Worm (Caenorhabditis elegans): Measurements from ENCODE around the gene oac-57.

DNA sequence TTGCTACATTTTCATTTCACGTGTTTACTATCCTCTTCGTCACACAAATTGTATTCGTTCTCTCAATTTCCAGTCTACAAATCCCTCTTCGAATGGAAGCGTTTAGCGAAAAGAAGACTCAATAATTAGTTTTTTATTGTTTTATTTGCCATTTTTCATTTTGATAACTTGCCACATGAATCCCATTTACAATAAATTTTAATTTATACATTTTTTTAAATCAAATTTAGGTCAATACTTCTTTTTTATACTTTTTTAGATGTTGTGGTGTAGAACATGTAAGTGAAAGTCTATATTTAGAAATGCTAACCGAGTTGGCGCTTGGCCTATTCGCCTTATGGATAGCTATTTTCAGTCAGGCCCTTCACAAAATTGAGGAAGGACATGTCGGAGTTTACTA, 20.0 kb downstream of the oac-57 start, which contains the start of gene erl-1:
- TF ChIP-seq nfya-1 (tag; optimal IDR thresholded peaks at IDR 0.05) (no peak), pqm-1 (tag; optimal IDR thresholded peaks at IDR 0.05) (no peak), nhr-11 (tag; optimal IDR thresholded peaks at IDR 0.05) (no peak), fax-1 (tag; optimal IDR thresholded peaks at IDR 0.05) (no peak), C08G9.2 (tag; optimal IDR thresholded peaks at IDR 0.05) (no peak), mec-3 (tag; optimal IDR thresholded peaks at IDR 0.05; ENCODE audit: borderline replicate concordance) (no peak), syd-9 (tag; optimal IDR thresholded peaks at IDR 0.05) (no peak), hlh-6 (tag; optimal IDR thresholded peaks at IDR 0.05) (no peak), ref-2 (tag; optimal IDR thresholded peaks at IDR 0.05) (no peak), fkh-6 (tag; optimal IDR thresholded peaks at IDR 0.05) (no peak), lim-6 (tag; optimal IDR thresholded peaks at IDR 0.05) (no peak), ets-4 (tag; optimal IDR thresholded peaks at IDR 0.05) (no peak)
